Worm (Caenorhabditis elegans) whole organism, early embryonic: ENCODE results near the gene srg-62.

Source experiments
- B0310.2 ChIP-seq: sonication (generic microtip); optimal IDR thresholded peaks from 2 replicates; lab custom pipeline; 2016; ENCODE audit warnings: mild to moderate bottlenecking, missing genetic modification characterization, missing compliant biosample characterization
- F13C5.2 ChIP-seq: sonication (generic microtip); optimal IDR thresholded peaks from 2 replicates; lab custom pipeline; 2017; ENCODE audit warnings: mild to moderate bottlenecking, missing genetic modification characterization, inconsistent platforms, missing compliant biosample characterization
- aly-1 ChIP-seq: sonication (generic microtip); optimal IDR thresholded peaks from 2 replicates; lab custom pipeline; 2016; ENCODE audit warnings: missing genetic modification characterization, missing compliant biosample characterization
- ama-1 ChIP-seq: fragments of 150-350 bp; optimal IDR thresholded peaks from 2 replicates; lab custom pipeline; 2014
- ceh-13 ChIP-seq: fragments of 200-800 bp; sonication (Bioruptor generic); optimal IDR thresholded peaks from 2 replicates; lab custom pipeline; 2018; ENCODE audit warnings: mild to moderate bottlenecking, missing genetic modification characterization, missing compliant biosample characterization
- ceh-36 ChIP-seq: sonication (generic microtip); optimal IDR thresholded peaks from 2 replicates; lab custom pipeline; 2016; ENCODE audit warnings: missing genetic modification characterization, inconsistent platforms, missing compliant biosample characterization
- ets-7 ChIP-seq: sonication (generic microtip); optimal IDR thresholded peaks from 2 replicates; lab custom pipeline; 2016; ENCODE audit warnings: missing genotype, missing genetic modification characterization, missing compliant biosample characterization
- flt-1 ChIP-seq: fragments of 200-800 bp; sonication (Bioruptor generic); IDR thresholded peaks from 2 replicates; pipeline ENCODE4 v1.3.6; 2022; ENCODE audit warnings: missing genetic modification characterization, missing compliant biosample characterization
- hmbx-1 ChIP-seq: sonication (generic microtip); optimal IDR thresholded peaks from 2 replicates; lab custom pipeline; 2016; ENCODE audit warnings: mild to moderate bottlenecking, missing genetic modification characterization, missing compliant biosample characterization
- hmg-4 ChIP-seq: fragments of 200-800 bp; sonication (Bioruptor generic); optimal IDR thresholded peaks from 2 replicates; lab custom pipeline; 2018; ENCODE audit warnings: mild to moderate bottlenecking, missing genetic modification characterization, missing compliant biosample characterization
- hnd-1 ChIP-seq: sonication (generic microtip); optimal IDR thresholded peaks from 2 replicates; lab custom pipeline; 2016; ENCODE audit warnings: missing genetic modification characterization, missing compliant biosample characterization
- pes-1 ChIP-seq: fragments of 200-800 bp; sonication (Bioruptor generic); IDR thresholded peaks from 2 replicates; pipeline ENCODE4 v1.3.6; 2022; ENCODE audit warnings: missing genetic modification reagents, missing genetic modification characterization, missing compliant biosample characterization
- scrt-1 ChIP-seq: fragments of 200-800 bp; sonication (Bioruptor generic); IDR thresholded peaks from 2 replicates; pipeline ENCODE4 v1.3.6; 2022; ENCODE audit warnings: missing genetic modification characterization, missing compliant biosample characterization
- sea-1 ChIP-seq: fragments of 200-800 bp; sonication (Bioruptor generic); conservative IDR thresholded peaks from 2 replicates; pipeline ENCODE4 v1.3.6; 2022; ENCODE audit warnings: missing genetic modification characterization, missing compliant biosample characterization
- tbx-11 ChIP-seq: fragments of 200-800 bp; sonication (Bioruptor generic); IDR thresholded peaks from 2 replicates; pipeline ENCODE4 v1.3.6; 2022; ENCODE audit warnings: missing genetic modification characterization, missing compliant biosample characterization
- tbx-37 ChIP-seq: fragments of 200-800 bp; sonication (Bioruptor generic); conservative IDR thresholded peaks from 2 replicates; pipeline ENCODE4 v1.3.6; 2022; ENCODE audit warnings: missing genetic modification reagents, missing genetic modification characterization, missing compliant biosample characterization
- tra-4 ChIP-seq: sonication (generic microtip); optimal IDR thresholded peaks from 2 replicates; lab custom pipeline; 2017; ENCODE audit warnings: missing genetic modification characterization, missing compliant biosample characterization

The srg-62 gene

ce11 chrV:2706379-2706778, 35.8 kb downstream of the srg-62 start:
- no peak for TF ChIP-seq ama-1 (lab: Kevin White, UChicago)
- TF ChIP-seq tbx-37 (GFP tag; lab: Robert Waterston, UW), result no peak
- no peak for TF ChIP-seq tbx-11
- TF ChIP-seq hmg-4 (GFP tag; lab: Kevin White, UChicago), result no peak
- TF ChIP-seq pes-1 (GFP tag; lab: Robert Waterston, UW), result no peak
- no peak for TF ChIP-seq hnd-1
- no peak for TF ChIP-seq hmbx-1 (tag; lab: Kevin White, UChicago)
- no peak for TF ChIP-seq F13C5.2 (tag; lab: Kevin White, UChicago)
- TF ChIP-seq flt-1 (GFP tag; lab: Robert Waterston, UW), result no peak
- TF ChIP-seq ceh-13 (GFP tag; lab: Kevin White, UChicago), result no peak
- TF ChIP-seq tra-4 (tag; lab: Kevin White, UChicago), result no peak
- no peak for TF ChIP-seq ets-7 (tag; lab: Kevin White, UChicago)
- no peak for TF ChIP-seq sea-1 (GFP tag; lab: Robert Waterston, UW)
- TF ChIP-seq ceh-36, result no peak
- no peak for TF ChIP-seq B0310.2 (tag; lab: Kevin White, UChicago)
- no peak for TF ChIP-seq scrt-1
- TF ChIP-seq aly-1 (tag; lab: Kevin White, UChicago), result no peak

- no peak for TF ChIP-seq hnd-1
- peak; percentile 6; the same call in 1 of the 2 replicates for TF ChIP-seq tbx-11
Measured at ce11 chrV:2703299-2703698, 38.9 kb downstream of the srg-62 start.

ce11 chrV:2702883-2703282, 39.3 kb downstream of the srg-62 start:
- TF ChIP-seq ets-7 (tag; lab: Kevin White, UChicago) (no peak), ceh-36 (no peak), F13C5.2 (tag; lab: Kevin White, UChicago) (no peak), scrt-1 (no peak), aly-1 (tag; lab: Kevin White, UChicago) (no peak), sea-1 (GFP tag; lab: Robert Waterston, UW) (no peak), ama-1 (lab: Kevin White, UChicago) (no peak), flt-1 (GFP tag; lab: Robert Waterston, UW) (no peak), ceh-13 (GFP tag; lab: Kevin White, UChicago) (no peak), hmbx-1 (tag; lab: Kevin White, UChicago) (no peak), tbx-11 (no peak), hnd-1 (no peak), tra-4 (tag; lab: Kevin White, UChicago) (no peak), hmg-4 (GFP tag; lab: Kevin White, UChicago) (no peak), tbx-37 (GFP tag; lab: Robert Waterston, UW) (no peak), B0310.2 (tag; lab: Kevin White, UChicago) (no peak), pes-1 (GFP tag; lab: Robert Waterston, UW) (no peak)

- TF ChIP-seq hmg-4 (GFP tag; lab: Kevin White, UChicago) (no peak), flt-1 (GFP tag; lab: Robert Waterston, UW) (no peak), tbx-11 (no peak), pes-1 (GFP tag; lab: Robert Waterston, UW) (no peak), ceh-13 (GFP tag; lab: Kevin White, UChicago) (no peak), ama-1 (lab: Kevin White, UChicago) (no peak), F13C5.2 (tag; lab: Kevin White, UChicago) (no peak), sea-1 (GFP tag; lab: Robert Waterston, UW) (no peak)
Measured at ce11 chrV:2698826-2699225, 43.4 kb downstream of the srg-62 start, which contains the start of gene nuo-5. TSS of gene nuo-5 (plus strand) at chrV:2698972.

DNA sequence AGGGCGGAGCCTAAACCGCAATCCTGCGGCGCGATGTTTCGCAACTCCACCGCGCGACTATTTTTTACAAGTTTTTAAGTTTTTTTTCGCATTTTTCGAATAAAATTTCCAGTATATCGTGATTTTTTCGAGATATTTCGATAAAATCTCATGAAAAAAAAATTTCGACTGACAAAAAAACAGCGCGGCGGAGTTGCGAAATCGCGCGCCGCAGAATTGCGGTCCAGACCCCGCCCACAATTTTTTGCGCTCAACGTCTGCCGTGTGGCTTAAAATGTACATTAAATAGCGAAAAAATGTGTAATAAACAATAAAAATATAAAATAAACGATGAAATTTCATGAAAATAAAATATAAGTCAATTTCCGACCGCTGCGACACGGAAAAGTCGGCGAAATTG, 44.5 kb downstream of the srg-62 start:
- peak; percentile 56; the same call in 1 of the 2 replicates for TF ChIP-seq pes-1 (GFP tag; lab: Robert Waterston, UW)
- TF ChIP-seq F13C5.2 (tag; lab: Kevin White, UChicago), result no peak

DNA sequence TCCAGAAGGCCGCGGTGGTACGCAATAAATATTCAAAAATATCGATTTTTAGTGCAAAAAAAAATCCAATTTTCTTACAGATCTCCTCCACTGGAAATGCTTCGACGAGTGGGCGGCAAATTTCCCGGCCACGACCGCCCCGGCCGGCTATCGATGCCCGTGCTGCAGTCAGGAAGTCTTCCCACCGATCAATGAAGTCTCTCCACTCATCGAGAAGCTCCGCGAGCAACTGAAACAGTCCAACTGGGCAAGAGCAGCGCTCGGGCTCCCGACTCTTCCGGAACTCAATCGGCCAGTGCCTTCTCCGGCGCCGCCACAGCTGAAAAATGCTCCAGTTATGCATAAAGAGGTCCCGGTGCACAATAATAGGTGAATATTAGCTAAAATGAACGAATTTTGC, 46.3 kb downstream of the srg-62 start, which contains the start of gene Y45G12B.3:
Y45G12B.3 (minus strand) TSS at position 320 of the 400 bp plus-strand sequence.
- no peak for TF ChIP-seq pes-1 (GFP tag; lab: Robert Waterston, UW)
- no peak for TF ChIP-seq hmg-4 (GFP tag; lab: Kevin White, UChicago)
- TF ChIP-seq ama-1 (lab: Kevin White, UChicago), result no peak
- TF ChIP-seq flt-1 (GFP tag; lab: Robert Waterston, UW), result no peak
- no peak for TF ChIP-seq tbx-11
- no peak for TF ChIP-seq sea-1 (GFP tag; lab: Robert Waterston, UW)
- TF ChIP-seq tbx-37 (GFP tag; lab: Robert Waterston, UW), result no peak
- no peak for TF ChIP-seq F13C5.2 (tag; lab: Kevin White, UChicago)
- no peak for TF ChIP-seq hnd-1
- no peak for TF ChIP-seq ceh-13 (GFP tag; lab: Kevin White, UChicago)
- TF ChIP-seq ceh-36, result no peak

DNA sequence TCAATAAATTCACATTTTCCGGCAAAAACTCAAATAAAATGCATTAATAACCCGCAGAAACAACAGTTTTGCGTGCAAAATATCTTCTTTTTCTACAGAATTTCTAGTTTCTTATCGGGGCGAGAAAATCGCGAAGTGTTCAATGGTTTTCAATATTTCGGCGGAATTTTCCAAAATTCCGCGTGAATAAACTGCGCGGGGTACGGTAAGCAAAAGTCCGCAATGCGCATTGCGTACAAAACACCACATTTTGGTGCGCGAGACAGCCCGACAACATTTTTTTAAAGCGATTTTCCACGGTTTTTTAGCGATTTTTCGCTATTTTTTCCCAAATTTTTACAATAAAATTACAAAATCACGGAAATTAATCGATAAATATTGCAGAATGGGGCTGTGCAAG, 47.8 kb downstream of the srg-62 start, which contains the start of gene Y45G12B.2:
Y45G12B.2 (plus strand) TSS at position 383 of the 400 bp plus-strand sequence.
- TF ChIP-seq hmbx-1 (tag; lab: Kevin White, UChicago), result no peak
- TF ChIP-seq aly-1 (tag; lab: Kevin White, UChicago), result no peak
- no peak for TF ChIP-seq ceh-36
- peak; percentile 32 for TF ChIP-seq hmg-4 (GFP tag; lab: Kevin White, UChicago)
- peak; percentile 8; the same call in 1 of the 2 replicates for TF ChIP-seq tbx-11
- TF ChIP-seq pes-1 (GFP tag; lab: Robert Waterston, UW), result no peak
- no peak for TF ChIP-seq ama-1 (lab: Kevin White, UChicago)
- TF ChIP-seq ceh-13 (GFP tag; lab: Kevin White, UChicago), result no peak
- no peak for TF ChIP-seq B0310.2 (tag; lab: Kevin White, UChicago)
- TF ChIP-seq F13C5.2 (tag; lab: Kevin White, UChicago), result peak; percentile 68
- no peak for TF ChIP-seq hnd-1
- TF ChIP-seq sea-1 (GFP tag; lab: Robert Waterston, UW), result no peak
- no peak; the same call in 1 of the 2 replicates for TF ChIP-seq flt-1 (GFP tag; lab: Robert Waterston, UW)
- 0 out of 2 replicates have a peak, but pooled peaks have one; percentile 23 for TF ChIP-seq tbx-37 (GFP tag; lab: Robert Waterston, UW)
- no peak for TF ChIP-seq scrt-1
- TF ChIP-seq tra-4 (tag; lab: Kevin White, UChicago), result no peak
- TF ChIP-seq ets-7 (tag; lab: Kevin White, UChicago), result no peak
